Worm (Caenorhabditis elegans): ENCODE results near the gene miro-1.

- peak; percentile 14 for TF ChIP-seq ama-1 (optimal IDR thresholded peaks at IDR 0.05)
- no peak for TF ChIP-seq hmg-4 (GFP tag; optimal IDR thresholded peaks at IDR 0.05)
- no peak for TF ChIP-seq flt-1 (GFP tag; IDR thresholded peaks at IDR 0.05)
- TF ChIP-seq B0310.2 (tag; optimal IDR thresholded peaks at IDR 0.05) = no peak
- TF ChIP-seq tbx-11 (GFP tag; IDR thresholded peaks at IDR 0.05) = no peak
- TF ChIP-seq pes-1 (GFP tag; IDR thresholded peaks at IDR 0.05) = no peak
- TF ChIP-seq ceh-36 (tag; optimal IDR thresholded peaks at IDR 0.05) = no peak
- no peak for TF ChIP-seq aly-1 (tag; optimal IDR thresholded peaks at IDR 0.05)
- no peak for TF ChIP-seq tbx-37 (GFP tag; conservative IDR thresholded peaks at IDR 0.05)
- no peak for TF ChIP-seq scrt-1 (GFP tag; IDR thresholded peaks at IDR 0.05)
- TF ChIP-seq hnd-1 (tag; optimal IDR thresholded peaks at IDR 0.05) = no peak
Observed at ce11 chrIV:4747553-4747952, 31.9 kb upstream of the miro-1 start, which contains the start of gene tctn-1.
